Fruit fly (Drosophila melanogaster) whole organism, embryonic: ENCODE results near the gene CG43401.

Experiments
- CG15696 ChIP-seq: fragments of 200-800 bp; sonication (Bioruptor generic); optimal IDR thresholded peaks from 2 replicates; lab custom pipeline; 2019; ENCODE audit warnings: missing biosample characterization, mild to moderate bottlenecking, missing genetic modification characterization, moderate library complexity
- CG17328 ChIP-seq: fragments of 200-800 bp; sonication (Bioruptor generic); IDR thresholded peaks from 2 replicates; pipeline ENCODE4 v1.3.6; 2022; ENCODE audit warnings: missing biosample characterization, missing genetic modification characterization

DNA sequence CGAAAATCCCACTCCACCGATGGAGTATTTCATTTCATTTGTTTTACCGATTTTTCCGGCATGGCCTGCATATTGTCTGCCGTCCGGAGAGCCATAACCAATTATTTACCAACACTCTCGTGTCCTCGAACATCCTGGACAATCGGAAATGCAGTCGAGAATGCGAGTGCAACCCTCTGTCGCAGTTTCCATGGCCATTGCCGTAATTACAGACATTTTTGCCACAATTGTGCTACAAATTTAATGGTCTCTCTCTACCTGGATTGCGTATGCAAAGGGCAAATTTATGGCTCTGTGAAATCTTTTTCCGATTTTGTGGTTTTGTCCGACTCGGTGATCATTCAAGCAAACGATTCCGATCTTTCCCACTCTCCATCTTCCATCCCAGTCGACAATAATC lies 1.3 kb downstream of the CG43401 start:
- TF ChIP-seq CG17328 (GFP tag; lab: Robert Waterston, UW) (no peak), CG15696 (tag; lab: Kevin White, UChicago) (no peak)
